Worm (Caenorhabditis elegans): Measurements from ENCODE around the gene mct-3.

- TF ChIP-seq cog-1 (tag; optimal IDR thresholded peaks at IDR 0.05) (no peak), flt-1 (GFP tag; IDR thresholded peaks at IDR 0.05) (no peak), T22C8.4 (GFP tag; IDR thresholded peaks at IDR 0.05) (no peak), tab-1 (GFP tag; IDR thresholded peaks at IDR 0.05) (no peak), med-1 (GFP tag; optimal IDR thresholded peaks at IDR 0.05; ENCODE audit: insufficient read depth) (no peak), ztf-23 (GFP tag; IDR thresholded peaks at IDR 0.05) (no peak), ref-1 (GFP tag; conservative IDR thresholded peaks at IDR 0.05) (no peak), klf-2 (GFP tag; conservative IDR thresholded peaks at IDR 0.05) (no peak), ztf-29 (GFP tag; IDR thresholded peaks at IDR 0.05) (no peak)
Observed at ce11 chrX:13875913-13876312, 23.2 kb downstream of the mct-3 start.

Data from whole organism, midembryonic.